Fruit fly (Drosophila melanogaster) ovary, adult (tissue): Measurements from ENCODE around the gene Fmr1.

Experiments
- CG17801 ChIP-seq: fragments of 200-800 bp; optimal IDR thresholded peaks from 2 replicates; lab custom pipeline; 2019; ENCODE audit warnings: missing biosample characterization, mild to moderate bottlenecking, missing genetic modification characterization, moderate library complexity; ENCODE audit not compliant: partially characterized antibody

Gene Fmr1

DNA sequence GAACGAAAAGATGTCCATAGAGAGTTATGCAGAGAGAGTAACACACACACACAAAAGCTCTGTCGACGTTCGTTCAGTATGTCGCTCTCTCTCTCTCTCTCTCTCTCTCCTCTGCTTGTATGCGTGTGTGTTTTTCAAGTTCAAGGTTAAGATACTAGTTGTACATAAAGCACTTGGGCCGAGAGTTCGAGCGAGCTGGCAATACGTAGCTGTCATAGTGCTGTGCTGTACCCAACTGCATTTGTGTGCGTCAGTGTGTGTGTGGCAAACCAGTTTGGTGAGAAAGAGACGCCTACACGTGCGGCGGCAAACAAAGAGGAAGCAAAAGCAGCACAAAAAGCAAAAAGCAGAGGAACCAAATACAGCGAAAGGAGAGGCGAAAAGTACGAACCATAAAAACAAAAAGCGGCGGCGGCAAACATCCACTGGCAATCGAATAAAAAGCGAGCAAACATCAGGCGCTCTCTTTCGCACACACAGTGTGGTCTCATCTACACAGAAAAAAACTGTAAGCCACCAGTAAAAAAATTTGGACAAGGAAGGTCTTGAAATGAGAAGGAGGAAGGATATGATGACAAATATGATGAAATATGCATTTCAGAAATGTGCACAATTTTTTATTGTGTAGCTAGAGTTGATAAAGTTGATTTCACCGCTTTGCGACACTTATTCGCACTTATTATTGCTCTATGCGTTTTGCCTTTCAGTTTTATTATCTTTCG lies 22.6 kb downstream of the Fmr1 start:
- TF ChIP-seq CG17801 (GFP tag; lab: Kevin White, UChicago), result peak; percentile 6

DNA sequence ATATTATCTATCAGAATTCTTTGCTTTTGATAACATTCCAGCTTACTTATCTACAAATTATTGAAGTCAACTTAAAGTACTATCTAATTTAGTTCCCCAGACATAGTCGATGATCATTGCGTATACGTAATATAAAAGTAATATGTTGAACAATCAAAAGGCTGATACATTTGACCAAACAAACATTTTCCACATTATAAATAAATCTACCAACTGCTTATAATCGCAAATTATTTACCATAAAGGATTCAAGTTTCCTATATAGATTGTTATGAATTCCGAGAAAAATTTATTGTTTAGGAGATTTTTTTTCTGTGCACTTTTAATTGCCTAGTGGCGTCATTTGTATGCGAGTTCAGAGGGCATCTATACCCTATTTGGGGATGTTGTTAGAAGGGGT lies 23.2 kb downstream of the Fmr1 start:
- no peak for TF ChIP-seq CG17801 (GFP tag; lab: Kevin White, UChicago)

dm6 chr3R:10086222-10086621 lies 23.7 kb downstream of the Fmr1 start:
- TF ChIP-seq CG17801 (GFP tag; lab: Kevin White, UChicago), result no peak

DNA sequence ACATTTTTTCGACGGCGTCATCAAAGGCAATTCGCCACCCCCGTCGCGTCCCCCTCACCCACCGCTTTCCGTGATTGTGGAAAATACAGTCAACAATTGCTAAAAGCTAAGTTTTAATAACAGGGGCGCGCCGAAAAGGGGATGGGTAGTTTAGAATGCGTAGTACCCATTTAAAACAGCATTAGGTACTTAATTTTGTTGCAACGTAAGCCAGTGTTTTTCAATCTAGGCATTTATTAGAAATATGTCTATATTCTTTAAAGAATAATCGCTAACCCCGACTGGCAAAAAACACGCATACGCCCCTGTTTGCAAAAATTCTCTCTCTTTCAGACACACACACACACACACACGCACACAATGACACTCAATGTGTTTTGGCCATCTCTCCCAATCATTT lies 25.0 kb downstream of the Fmr1 start:
- peak; percentile 81 for TF ChIP-seq CG17801 (GFP tag; lab: Kevin White, UChicago)

dm6 chr3R:10084179-10084647 lies 25.7 kb downstream of the Fmr1 start:
- TF ChIP-seq CG17801 (GFP tag; lab: Kevin White, UChicago), result no peak

- TF ChIP-seq CG17801 (GFP tag; lab: Kevin White, UChicago), result peak; percentile 4
These were observed 26.8 kb downstream of the Fmr1 start for dm6 chr3R:10083077-10083476.

- peak; percentile 52 for TF ChIP-seq CG17801 (GFP tag; lab: Kevin White, UChicago)
These were observed 27.3 kb downstream of the Fmr1 start for dm6 chr3R:10082549-10083075.

DNA sequence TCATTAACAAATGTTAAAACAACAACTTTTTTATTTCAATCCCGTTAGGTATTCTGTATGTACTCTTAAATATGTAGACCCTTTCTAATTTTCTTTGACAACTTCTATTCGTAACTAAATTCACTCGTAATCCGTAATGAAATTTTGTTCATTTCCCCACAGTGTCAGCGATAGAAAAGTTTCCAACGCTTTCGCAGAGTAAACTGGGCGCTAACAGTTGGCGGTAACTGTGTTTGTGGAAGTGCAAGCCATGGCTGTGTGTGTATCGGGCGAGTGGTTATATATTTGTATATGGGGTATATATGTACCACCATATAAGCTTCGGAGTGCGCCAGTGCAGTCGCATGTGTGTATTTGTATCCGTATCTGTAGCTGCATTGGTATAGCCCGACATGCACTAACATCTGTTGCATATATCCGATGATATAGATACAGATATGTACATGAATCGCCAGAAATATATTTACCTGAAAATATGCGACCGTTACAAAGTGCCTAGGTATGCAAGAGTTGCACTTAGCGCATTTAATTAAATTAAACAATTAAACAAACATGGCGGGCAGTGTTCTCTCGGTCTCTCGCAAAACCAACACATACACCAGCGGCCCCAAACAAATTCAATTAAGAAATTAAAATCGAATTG lies 28.3 kb downstream of the Fmr1 start:
- TF ChIP-seq CG17801 (GFP tag; lab: Kevin White, UChicago), result no peak

dm6 chr3R:10080699-10081098 lies 29.2 kb downstream of the Fmr1 start:
- TF ChIP-seq CG17801 (GFP tag; lab: Kevin White, UChicago), result peak; percentile 6

dm6 chr3R:10079267-10079987 lies 30.5 kb downstream of the Fmr1 start:
- TF ChIP-seq CG17801 (GFP tag; lab: Kevin White, UChicago), result peak; percentile 78

- no peak for TF ChIP-seq CG17801 (GFP tag; lab: Kevin White, UChicago)
These were observed 31.3 kb downstream of the Fmr1 start for dm6 chr3R:10078468-10079143.

- peak; percentile 56 for TF ChIP-seq CG17801 (GFP tag; lab: Kevin White, UChicago)
These were observed 33.3 kb downstream of the Fmr1 start for dm6 chr3R:10076665-10077064.

- peak; percentile 41 for TF ChIP-seq CG17801 (GFP tag; lab: Kevin White, UChicago)
These were observed 34.6 kb downstream of the Fmr1 start, which contains the start of gene Alp13 for dm6 chr3R:10075323-10075788. Gene Alp13 (minus strand): TSS chr3R:10075373.

dm6 chr3R:10070817-10071216 lies 39.1 kb downstream of the Fmr1 start, which contains the start of gene nerfin-2:
Gene nerfin-2 (plus strand): TSS chr3R:10071117.
- no peak for TF ChIP-seq CG17801 (GFP tag; lab: Kevin White, UChicago)
